Fruit fly (Drosophila melanogaster) whole organism, embryonic: ENCODE results near the gene Npc2a.

Experiments
- ATbp ChIP-seq: fragments of 200-800 bp; sonication (Bioruptor generic); optimal IDR thresholded peaks from 2 replicates; lab custom pipeline; 2017; ENCODE audit warnings: missing biosample characterization, mild to moderate bottlenecking, missing genetic modification characterization, missing genetic modification reagents
- CG11560 ChIP-seq: fragments of 200-800 bp; sonication (Bioruptor generic); IDR thresholded peaks from 3 replicates; pipeline ENCODE4 v1.3.6; 2022; ENCODE audit warnings: missing biosample characterization, missing genetic modification characterization
- CG15514 ChIP-seq: fragments of 200-800 bp; sonication (Bioruptor generic); optimal IDR thresholded peaks from 3 replicates; lab custom pipeline; 2017; ENCODE audit warnings: missing biosample characterization, missing genetic modification characterization, mild to moderate bottlenecking, moderate library complexity, missing genetic modification reagents
- CG17385 ChIP-seq: fragments of 200-800 bp; sonication (Bioruptor generic); optimal IDR thresholded peaks from 3 replicates; lab custom pipeline; 2018; ENCODE audit warnings: missing biosample characterization, mild to moderate bottlenecking, missing genetic modification characterization
- CG1832 ChIP-seq: fragments of 200-800 bp; sonication (Bioruptor generic); optimal IDR thresholded peaks from 2 replicates; lab custom pipeline; 2017; ENCODE audit warnings: missing biosample characterization, mild to moderate bottlenecking, missing genetic modification characterization, inconsistent platforms
- CG30403 ChIP-seq: fragments of 200-800 bp; sonication (Bioruptor generic); optimal IDR thresholded peaks from 3 replicates; lab custom pipeline; 2016; ENCODE audit warnings: missing biosample characterization, missing genetic modification characterization
- CG32772 ChIP-seq: fragments of 200-800 bp; sonication (Bioruptor generic); IDR thresholded peaks from 2 replicates; pipeline ENCODE4 v1.3.6; 2022; ENCODE audit warnings: missing biosample characterization, missing genetic modification characterization
- CG3838 ChIP-seq: fragments of 200-800 bp; sonication (Bioruptor generic); optimal IDR thresholded peaks from 3 replicates; lab custom pipeline; 2016; ENCODE audit warnings: missing biosample characterization, missing genetic modification characterization
- CG4707 ChIP-seq: fragments of 200-800 bp; sonication (Bioruptor generic); optimal IDR thresholded peaks from 2 replicates; lab custom pipeline; 2018; ENCODE audit warnings: missing biosample characterization, mild to moderate bottlenecking, missing genetic modification characterization, moderate library complexity
- CG5245 ChIP-seq: fragments of 200-800 bp; sonication (Bioruptor generic); optimal IDR thresholded peaks from 3 replicates; lab custom pipeline; 2016; ENCODE audit warnings: missing biosample characterization, missing genetic modification characterization
- CG6272 ChIP-seq: fragments of 200-800 bp; sonication (Bioruptor generic); IDR thresholded peaks from 2 replicates; pipeline ENCODE4 v1.3.6; 2022; ENCODE audit warnings: missing biosample characterization, missing genetic modification characterization
- CG6813 ChIP-seq: fragments of 200-800 bp; sonication (Bioruptor generic); optimal IDR thresholded peaks from 2 replicates; lab custom pipeline; 2017; ENCODE audit warnings: missing biosample characterization, missing genetic modification characterization, mild to moderate bottlenecking, moderate library complexity, missing genetic modification reagents
- CG7839 ChIP-seq: fragments of 200-800 bp; sonication (Bioruptor generic); optimal IDR thresholded peaks from 3 replicates; lab custom pipeline; 2018; ENCODE audit warnings: missing biosample characterization, mild to moderate bottlenecking, missing genetic modification characterization, moderate library complexity
- CG8924 ChIP-seq: fragments of 200-800 bp; optimal IDR thresholded peaks from 3 replicates; lab custom pipeline; 2019; ENCODE audit warnings: missing biosample characterization, mild to moderate bottlenecking, missing genetic modification characterization, moderate library complexity
- CG8944 ChIP-seq: fragments of 200-800 bp; sonication (Bioruptor generic); optimal IDR thresholded peaks from 3 replicates; lab custom pipeline; 2016; ENCODE audit warnings: missing biosample characterization, missing genetic modification characterization
- E2f1 ChIP-seq: fragments of 200-800 bp; sonication (Bioruptor generic); IDR thresholded peaks from 2 replicates; pipeline ENCODE4 v1.3.6; 2022; ENCODE audit warnings: missing biosample characterization, missing genetic modification characterization
- Fer2 ChIP-seq: fragments of 200-800 bp; sonication (Bioruptor generic); optimal IDR thresholded peaks from 2 replicates; lab custom pipeline; 2018; ENCODE audit warnings: missing biosample characterization, mild to moderate bottlenecking, missing genetic modification characterization, moderate library complexity
- Gsc ChIP-seq: fragments of 200-800 bp; sonication (Bioruptor generic); IDR thresholded peaks from 2 replicates; pipeline ENCODE4 v1.3.6; 2022; ENCODE audit warnings: missing biosample characterization, missing genetic modification characterization
- HLH54F ChIP-seq: fragments of 200-800 bp; sonication (Bioruptor generic); optimal IDR thresholded peaks from 3 replicates; lab custom pipeline; 2016; ENCODE audit warnings: missing biosample characterization, missing genetic modification characterization
- Hmr ChIP-seq: fragments of 200-800 bp; sonication (Bioruptor generic); optimal IDR thresholded peaks from 3 replicates; lab custom pipeline; 2017; ENCODE audit warnings: mild to moderate bottlenecking, missing biosample characterization, missing genetic modification reagents, missing genetic modification characterization
- Meics ChIP-seq: fragments of 200-800 bp; sonication (Bioruptor generic); optimal IDR thresholded peaks from 2 replicates; lab custom pipeline; 2017; ENCODE audit warnings: missing biosample characterization, mild to moderate bottlenecking, missing genetic modification characterization
- Nf-YB ChIP-seq: fragments of 200-800 bp; sonication (Bioruptor generic); optimal IDR thresholded peaks from 3 replicates; lab custom pipeline; 2019; ENCODE audit warnings: missing biosample characterization, mild to moderate bottlenecking, missing genetic modification characterization, moderate library complexity
- Rfx ChIP-seq: fragments of 200-800 bp; sonication (Bioruptor generic); IDR thresholded peaks from 2 replicates; pipeline ENCODE4 v1.3.6; 2022; ENCODE audit warnings: missing biosample characterization, missing genetic modification characterization
- Ssrp ChIP-seq: fragments of 200-800 bp; sonication (Bioruptor generic); optimal IDR thresholded peaks from 2 replicates; lab custom pipeline; 2018; ENCODE audit warnings: missing biosample characterization, mild to moderate bottlenecking, missing genetic modification characterization, moderate library complexity
- YL-1 ChIP-seq: fragments of 200-800 bp; sonication (Bioruptor generic); optimal IDR thresholded peaks from 3 replicates; lab custom pipeline; 2017; ENCODE audit warnings: missing biosample characterization, mild to moderate bottlenecking, missing genetic modification characterization
- abd-A ChIP-seq: fragments of 200-800 bp; sonication (Bioruptor generic); optimal IDR thresholded peaks from 3 replicates; lab custom pipeline; 2019; ENCODE audit warnings: missing biosample characterization, mild to moderate bottlenecking, missing genetic modification characterization, moderate library complexity
- ac ChIP-seq: fragments of 200-800 bp; sonication (Bioruptor generic); optimal IDR thresholded peaks from 3 replicates; lab custom pipeline; 2017; ENCODE audit warnings: missing biosample characterization, mild to moderate bottlenecking, missing genetic modification characterization
- al ChIP-seq: fragments of 200-800 bp; sonication (Bioruptor generic); IDR thresholded peaks from 2 replicates; pipeline ENCODE4 v1.3.6; 2022; ENCODE audit warnings: missing biosample characterization, missing genetic modification characterization
- ara ChIP-seq: fragments of 200-800 bp; sonication (Bioruptor generic); IDR thresholded peaks from 2 replicates; pipeline ENCODE4 v1.3.6; 2022; ENCODE audit warnings: missing biosample characterization, missing genetic modification characterization
- cas ChIP-seq: fragments of 200-800 bp; sonication (Bioruptor generic); IDR thresholded peaks from 2 replicates; pipeline ENCODE4 v1.3.6; 2022; ENCODE audit warnings: missing biosample characterization, missing genetic modification characterization
- chinmo ChIP-seq: fragments of 200-800 bp; sonication (Bioruptor generic); IDR thresholded peaks from 4 replicates; pipeline ENCODE4 v1.3.6; 2022; ENCODE audit warnings: missing biosample characterization, missing genetic modification characterization; ENCODE audit not compliant: partially characterized antibody
- ftz-f1 ChIP-seq: fragments of 200-800 bp; sonication (Bioruptor generic); optimal IDR thresholded peaks from 2 replicates; lab custom pipeline; 2016; ENCODE audit warnings: missing biosample characterization, missing genetic modification characterization
- hbn ChIP-seq: fragments of 200-800 bp; sonication (Bioruptor generic); IDR thresholded peaks from 2 replicates; pipeline ENCODE4 v1.3.6; 2022; ENCODE audit warnings: missing biosample characterization, missing genetic modification characterization; ENCODE audit not compliant: partially characterized antibody
- hkb ChIP-seq, 2 experiments: fragments of 200-800 bp in 1 of 2; fragments of >200 bp in 1 of 2; sonication (Bioruptor generic) in 1 of 2; IDR thresholded peaks in 1 of 2; optimal IDR thresholded peaks in 1 of 2; 2 replicates each; pipeline versions ENCODE4 v1.3.6 to Lab custom; 2017 to 2022; ENCODE audit warnings: missing biosample characterization in 1 of 2, missing genetic modification characterization in 1 of 2
- jing ChIP-seq: fragments of 200-800 bp; sonication (Bioruptor generic); optimal IDR thresholded peaks from 2 replicates; lab custom pipeline; 2018; ENCODE audit warnings: missing biosample characterization, mild to moderate bottlenecking, missing genetic modification characterization
- jumu ChIP-seq: fragments of 200-800 bp; sonication (Bioruptor generic); optimal IDR thresholded peaks from 3 replicates; lab custom pipeline; 2016; ENCODE audit warnings: missing biosample characterization, missing genetic modification characterization
- lbe ChIP-seq: fragments of 200-800 bp; sonication (Bioruptor generic); optimal IDR thresholded peaks from 2 replicates; lab custom pipeline; 2016; ENCODE audit warnings: missing biosample characterization, mild to moderate bottlenecking, missing genetic modification characterization
- lola ChIP-seq, 3 experiments: fragments of >200 bp in 2 of 3; fragments of 200-800 bp in 1 of 3; sonication (Bioruptor generic) in 1 of 3; optimal IDR thresholded peaks; 2 replicates each; lab custom pipeline; 2017 to 2019; ENCODE audit warnings: missing biosample characterization in 3 of 3, missing genetic modification characterization in 3 of 3, mild to moderate bottlenecking in 1 of 3, moderate library complexity in 1 of 3
- nom ChIP-seq: fragments of 200-800 bp; sonication (Bioruptor generic); optimal IDR thresholded peaks from 2 replicates; lab custom pipeline; 2017; ENCODE audit warnings: missing biosample characterization, missing genetic modification characterization, mild to moderate bottlenecking, moderate library complexity, missing genetic modification reagents
- sens-2 ChIP-seq: fragments of 200-800 bp; sonication (Bioruptor generic); IDR thresholded peaks from 2 replicates; pipeline ENCODE4 v1.3.6; 2022; ENCODE audit warnings: missing biosample characterization, missing genetic modification characterization
- seq ChIP-seq: fragments of 200-800 bp; sonication (Bioruptor generic); IDR thresholded peaks from 2 replicates; pipeline ENCODE4 v1.3.6; 2022; ENCODE audit warnings: missing biosample characterization, missing genetic modification characterization
- sima ChIP-seq: fragments of 200-800 bp; sonication (Bioruptor generic); optimal IDR thresholded peaks from 2 replicates; lab custom pipeline; 2016; ENCODE audit warnings: missing biosample characterization, missing genetic modification characterization
- slp2 ChIP-seq: fragments of 200-800 bp; sonication (Bioruptor generic); optimal IDR thresholded peaks from 2 replicates; lab custom pipeline; 2016; ENCODE audit warnings: missing biosample characterization, missing genetic modification characterization
- sob ChIP-seq: fragments of 200-800 bp; sonication (Bioruptor generic); IDR thresholded peaks from 2 replicates; pipeline ENCODE4 v1.3.6; 2022; ENCODE audit warnings: missing biosample characterization, missing genetic modification characterization
- toy ChIP-seq: fragments of 200-800 bp; sonication (Bioruptor generic); IDR thresholded peaks from 2 replicates; pipeline ENCODE4 v1.3.6; 2022; ENCODE audit warnings: missing biosample characterization, missing genetic modification characterization
- trh ChIP-seq: fragments of 200-800 bp; sonication (Bioruptor generic); optimal IDR thresholded peaks from 2 replicates; lab custom pipeline; 2016; ENCODE audit warnings: missing biosample characterization, missing genetic modification characterization
- tup ChIP-seq: fragments of 200-800 bp; sonication (Bioruptor generic); optimal IDR thresholded peaks from 2 replicates; lab custom pipeline; 2016; ENCODE audit warnings: missing biosample characterization, mild to moderate bottlenecking, missing genetic modification characterization, moderate library complexity
- vvl ChIP-seq: fragments of 200-800 bp; sonication (Bioruptor generic); IDR thresholded peaks from 2 replicates; pipeline ENCODE4 v1.3.6; 2022; ENCODE audit warnings: missing biosample characterization, missing genetic modification characterization
- wek ChIP-seq: fragments of 200-800 bp; sonication (Bioruptor generic); optimal IDR thresholded peaks from 3 replicates; lab custom pipeline; 2018; ENCODE audit warnings: missing biosample characterization, mild to moderate bottlenecking, missing genetic modification characterization, moderate library complexity

The Npc2a gene

dm6 chr2L:1944473-1945110 lies 43.5 kb upstream of the Npc2a start (continued):
- TF ChIP-seq toy (GFP tag; lab: Robert Waterston, UW), result no peak
- TF ChIP-seq CG17385 (GFP tag; lab: Kevin White, UChicago), result no peak
- no peak for TF ChIP-seq ara (GFP tag; lab: Robert Waterston, UW)
- no peak for TF ChIP-seq hkb (optimal IDR thresholded peaks at IDR 0.05; lab: Kevin White, UChicago)
- peak; percentile 60 for TF ChIP-seq hkb (GFP tag; IDR thresholded peaks at IDR 0.05; lab: Robert Waterston, UW)
- TF ChIP-seq CG15514 (GFP tag; lab: Kevin White, UChicago), result peak; percentile 36
- TF ChIP-seq CG8924 (tag; lab: Kevin White, UChicago), result no peak
- no peak for TF ChIP-seq Ssrp (tag; lab: Kevin White, UChicago)
- TF ChIP-seq YL-1 (GFP tag; lab: Kevin White, UChicago), result no peak
- no peak for TF ChIP-seq Gsc (GFP tag; lab: Robert Waterston, UW)
- no peak for TF ChIP-seq CG3838 (GFP tag; lab: Kevin White, UChicago)
- no peak for TF ChIP-seq chinmo
- no peak for TF ChIP-seq CG30403 (GFP tag; lab: Kevin White, UChicago)
- no peak for TF ChIP-seq jing (GFP tag; lab: Kevin White, UChicago)
- peak; percentile 41 for TF ChIP-seq Hmr (GFP tag; lab: Kevin White, UChicago)
- TF ChIP-seq hbn (GFP tag; lab: Robert Waterston, UW), result no peak
- no peak for TF ChIP-seq nom (GFP tag; lab: Kevin White, UChicago)
- peak; percentile 44; the same call in 1 of the 2 replicates for TF ChIP-seq sob
- TF ChIP-seq Fer2 (tag; lab: Kevin White, UChicago), result no peak
- peak; percentile 27; the same call in 1 of the 2 replicates for TF ChIP-seq Rfx (GFP tag; lab: Robert Waterston, UW)
- peak; percentile 24 for TF ChIP-seq CG6813 (GFP tag; lab: Kevin White, UChicago)
- TF ChIP-seq Nf-YB, result peak; percentile 94
- no peak for TF ChIP-seq ATbp
- TF ChIP-seq sima (GFP tag; lab: Kevin White, UChicago), result no peak
- no peak for TF ChIP-seq CG32772 (GFP tag; lab: Robert Waterston, UW)
- no peak for TF ChIP-seq slp2 (GFP tag; lab: Kevin White, UChicago)
- no peak for TF ChIP-seq abd-A (tag; lab: Kevin White, UChicago)
- no peak for TF ChIP-seq CG7839 (tag; lab: Kevin White, UChicago)
- TF ChIP-seq ac (GFP tag; lab: Kevin White, UChicago), result no peak
- TF ChIP-seq al, result no peak
- peak; percentile 75; the same call in 1 of the 2 replicates for TF ChIP-seq seq
- TF ChIP-seq tup (GFP tag; lab: Kevin White, UChicago), result no peak
- TF ChIP-seq sens-2 (GFP tag; lab: Robert Waterston, UW), result no peak
- no peak for TF ChIP-seq lbe (GFP tag; lab: Kevin White, UChicago)
- TF ChIP-seq lola (GFP tag; optimal IDR thresholded peaks at IDR 0.05; lab: Kevin White, UChicago), result no peak
- TF ChIP-seq CG6272 (GFP tag; lab: Robert Waterston, UW), result no peak
- no peak for TF ChIP-seq HLH54F
- TF ChIP-seq vvl, result peak; percentile 45; the same call in 1 of the 2 replicates
- TF ChIP-seq CG5245 (GFP tag; lab: Kevin White, UChicago), result no peak
- TF ChIP-seq CG1832 (GFP tag; lab: Kevin White, UChicago), result peak; percentile 47
- no peak for TF ChIP-seq CG8944 (GFP tag; lab: Kevin White, UChicago)
- peak; percentile 2 for TF ChIP-seq wek
- no peak for TF ChIP-seq cas (GFP tag; lab: Robert Waterston, UW)
- TF ChIP-seq jumu (GFP tag; lab: Kevin White, UChicago), result no peak
- TF ChIP-seq trh (GFP tag; lab: Kevin White, UChicago), result no peak
- no peak for TF ChIP-seq ftz-f1 (GFP tag; lab: Kevin White, UChicago)
- TF ChIP-seq CG11560, result no peak
- TF ChIP-seq Meics (GFP tag; lab: Kevin White, UChicago), result peak; percentile 25
- TF ChIP-seq CG4707 (GFP tag; lab: Kevin White, UChicago), result no peak
- TF ChIP-seq E2f1 (GFP tag; lab: Robert Waterston, UW), result no peak
